Worm (Caenorhabditis elegans) whole organism, L1 larva: Measurements from ENCODE around the gene his-18.

Experiments used
- C04F5.9 ChIP-seq: sonication (generic microtip); optimal IDR thresholded peaks from 2 replicates; lab custom pipeline; 2016; ENCODE audit warnings: missing genetic modification characterization, missing compliant biosample characterization
- C34B4.2 ChIP-seq: sonication (generic microtip); optimal IDR thresholded peaks from 2 replicates; lab custom pipeline; 2017; ENCODE audit warnings: mild to moderate bottlenecking, missing genetic modification characterization, missing compliant biosample characterization
- Y116A8C.19 ChIP-seq: sonication (generic microtip); optimal IDR thresholded peaks from 2 replicates; lab custom pipeline; 2016; ENCODE audit warnings: missing compliant biosample characterization, missing genetic modification characterization, borderline replicate concordance
- alr-1 ChIP-seq: fragments of 200-800 bp; sonication (Bioruptor generic); optimal IDR thresholded peaks from 2 replicates; lab custom pipeline; 2018; ENCODE audit warnings: borderline replicate concordance, mild to moderate bottlenecking, missing genetic modification characterization, missing compliant biosample characterization
- ama-1 ChIP-seq: fragments of 150-350 bp; optimal IDR thresholded peaks from 2 replicates; lab custom pipeline; 2014
- ceh-63 ChIP-seq: fragments of 200-800 bp; sonication (Bioruptor generic); optimal IDR thresholded peaks from 2 replicates; lab custom pipeline; 2018; ENCODE audit warnings: mild to moderate bottlenecking, missing genetic modification characterization, missing compliant biosample characterization
- ceh-8 ChIP-seq: fragments of 200-800 bp; sonication (Bioruptor generic); optimal IDR thresholded peaks from 2 replicates; lab custom pipeline; 2018; ENCODE audit warnings: mild to moderate bottlenecking, missing genetic modification characterization, moderate library complexity, missing compliant biosample characterization
- ceh-90 ChIP-seq: sonication (generic microtip); optimal IDR thresholded peaks from 2 replicates; lab custom pipeline; 2016; ENCODE audit warnings: missing genetic modification characterization, missing compliant biosample characterization
- ces-1 ChIP-seq: fragments of 150-350 bp; optimal IDR thresholded peaks from 2 replicates; lab custom pipeline; 2014; ENCODE audit warnings: missing biosample characterization, missing genetic modification reagents, missing genetic modification characterization
- dsc-1 ChIP-seq: sonication (generic microtip); optimal IDR thresholded peaks from 2 replicates; lab custom pipeline; 2016; ENCODE audit warnings: mild to moderate bottlenecking, missing genetic modification characterization, missing compliant biosample characterization
- efl-1 ChIP-seq, 4 experiments: fragments of 150-350 bp; optimal IDR thresholded peaks in 3 of 4; peaks in 1 of 4; 1 replicate in 1 of 4; 2 replicates in 3 of 4; lab custom pipeline; 2014; ENCODE audit warnings: missing biosample characterization in 2 of 4, missing genetic modification characterization in 2 of 4, missing genetic modification reagents in 2 of 4
- egl-13 ChIP-seq: sonication (generic microtip); optimal IDR thresholded peaks from 2 replicates; lab custom pipeline; 2016; ENCODE audit warnings: missing genotype, missing genetic modification reagents, missing genetic modification characterization, missing compliant biosample characterization
- egl-27 ChIP-seq, 2 experiments: fragments of 150-350 bp in 1 of 2; sonication (generic microtip); optimal IDR thresholded peaks; 3 replicates each; lab custom pipeline; 2017 to 2018; ENCODE audit warnings: missing biosample characterization in 2 of 2, missing genetic modification characterization in 2 of 2, missing genetic modification reagents in 2 of 2
- elt-2 ChIP-seq: sonication (generic microtip); optimal IDR thresholded peaks from 2 replicates; lab custom pipeline; 2016; ENCODE audit warnings: missing genetic modification characterization, mild to moderate bottlenecking, inconsistent platforms, missing compliant biosample characterization, missing genetic modification reagents
- elt-3 ChIP-seq, 6 experiments: fragments of 150-350 bp in 1 of 6; sonication (generic microtip); optimal IDR thresholded peaks; 2 replicates each; lab custom pipeline; 2017 to 2018; ENCODE audit warnings: missing biosample characterization in 6 of 6, missing genetic modification characterization in 6 of 6, inconsistent platforms in 1 of 6
- ets-5 ChIP-seq: fragments of 200-800 bp; sonication (Bioruptor generic); IDR thresholded peaks from 2 replicates; pipeline ENCODE4 v1.3.6; 2022; ENCODE audit warnings: missing genetic modification characterization, missing compliant biosample characterization
- fkh-4 ChIP-seq: sonication (generic microtip); optimal IDR thresholded peaks from 2 replicates; lab custom pipeline; 2016; ENCODE audit warnings: missing compliant biosample characterization, missing genetic modification characterization, borderline replicate concordance
- fkh-8 ChIP-seq: sonication (generic microtip); optimal IDR thresholded peaks from 2 replicates; lab custom pipeline; 2016; ENCODE audit warnings: mild to moderate bottlenecking, missing genetic modification characterization, missing compliant biosample characterization
- fos-1 ChIP-seq: fragments of 150-350 bp; optimal IDR thresholded peaks from 2 replicates; lab custom pipeline; 2014; ENCODE audit warnings: missing biosample characterization, missing genetic modification characterization
- hlh-4 ChIP-seq: sonication (generic microtip); optimal IDR thresholded peaks from 2 replicates; lab custom pipeline; 2016; ENCODE audit warnings: mild to moderate bottlenecking, missing genetic modification characterization, missing compliant biosample characterization
- jun-1 ChIP-seq: fragments of 150-350 bp; optimal IDR thresholded peaks from 2 replicates; lab custom pipeline; 2014; ENCODE audit warnings: missing biosample characterization, missing genetic modification reagents, missing genetic modification characterization
- lin-13 ChIP-seq: fragments of 150-350 bp; optimal IDR thresholded peaks from 2 replicates; lab custom pipeline; 2014; ENCODE audit warnings: missing biosample characterization, missing genetic modification reagents, missing genetic modification characterization
- lin-15B ChIP-seq: fragments of 150-350 bp; sonication (generic microtip); optimal IDR thresholded peaks from 3 replicates; lab custom pipeline; 2014; ENCODE audit warnings: missing biosample characterization, missing genetic modification characterization
- lin-35 ChIP-seq, 2 experiments: fragments of 150-350 bp; optimal IDR thresholded peaks; 2 replicates each; lab custom pipeline; 2014; ENCODE audit warnings: missing biosample characterization in 2 of 2, missing genetic modification characterization in 2 of 2, missing genetic modification reagents in 2 of 2
- lin-39 ChIP-seq: fragments of 150-350 bp; optimal IDR thresholded peaks from 2 replicates; lab custom pipeline; 2014; ENCODE audit warnings: missing biosample characterization, missing genetic modification reagents, missing genetic modification characterization
- mab-9 ChIP-seq: fragments of 200-800 bp; sonication (Bioruptor generic); IDR thresholded peaks from 2 replicates; pipeline ENCODE4 v1.3.6; 2022; ENCODE audit warnings: missing genetic modification reagents, missing genetic modification characterization, missing compliant biosample characterization
- mdl-1 ChIP-seq, 2 experiments: fragments of 150-350 bp; optimal IDR thresholded peaks; 2 replicates each; lab custom pipeline; 2014 to 2017; ENCODE audit warnings: missing biosample characterization in 2 of 2, missing genetic modification characterization in 2 of 2, inconsistent platforms in 1 of 2
- mef-2 ChIP-seq: fragments of 150-350 bp; optimal IDR thresholded peaks from 2 replicates; lab custom pipeline; 2014; ENCODE audit warnings: missing biosample characterization, missing genetic modification characterization
- nhr-11 ChIP-seq: fragments of 150-350 bp; optimal IDR thresholded peaks from 2 replicates; lab custom pipeline; 2014; ENCODE audit warnings: missing biosample characterization, missing genetic modification characterization
- nhr-12 ChIP-seq: sonication (generic microtip); optimal IDR thresholded peaks from 2 replicates; lab custom pipeline; 2017; ENCODE audit warnings: missing biosample characterization, missing genetic modification characterization
- nhr-19 ChIP-seq: fragments of 200-800 bp; sonication (Bioruptor generic); conservative IDR thresholded peaks from 2 replicates; pipeline ENCODE4 v1.3.6; 2022; ENCODE audit warnings: missing genetic modification characterization, missing compliant biosample characterization
- nhr-47 ChIP-seq: sonication (generic microtip); optimal IDR thresholded peaks from 2 replicates; lab custom pipeline; 2016; ENCODE audit warnings: mild to moderate bottlenecking, missing genetic modification characterization, moderate library complexity, missing compliant biosample characterization
- nhr-76 ChIP-seq: sonication (generic microtip); optimal IDR thresholded peaks from 2 replicates; lab custom pipeline; 2017; ENCODE audit warnings: missing biosample characterization, missing genetic modification characterization
- nhr-77 ChIP-seq: fragments of 150-350 bp; optimal IDR thresholded peaks from 2 replicates; lab custom pipeline; 2014; ENCODE audit warnings: missing biosample characterization, missing genetic modification characterization
- nhr-84 ChIP-seq: sonication (generic microtip); optimal IDR thresholded peaks from 2 replicates; lab custom pipeline; 2017; ENCODE audit warnings: missing biosample characterization, missing genetic modification characterization
- nhr-90 ChIP-seq: sonication (generic microtip); optimal IDR thresholded peaks from 2 replicates; lab custom pipeline; 2016; ENCODE audit warnings: mild to moderate bottlenecking, missing genetic modification characterization, missing compliant biosample characterization; ENCODE audit not compliant: poor library complexity
- pqm-1 ChIP-seq: sonication (generic microtip); optimal IDR thresholded peaks from 3 replicates; lab custom pipeline; 2017; ENCODE audit warnings: missing biosample characterization, missing genetic modification characterization
- rnt-1 ChIP-seq: sonication (generic microtip); optimal IDR thresholded peaks from 2 replicates; lab custom pipeline; 2016; ENCODE audit warnings: mild to moderate bottlenecking, missing genetic modification characterization, moderate library complexity, missing compliant biosample characterization
- skn-1 ChIP-seq: fragments of 150-350 bp; optimal IDR thresholded peaks from 2 replicates; lab custom pipeline; 2014; ENCODE audit warnings: missing biosample characterization, missing genetic modification characterization
- snpc-4 ChIP-seq: fragments of 150-350 bp; optimal IDR thresholded peaks from 2 replicates; lab custom pipeline; 2014; ENCODE audit warnings: missing biosample characterization, missing genetic modification characterization
- sox-4 ChIP-seq: sonication (generic microtip); optimal IDR thresholded peaks from 2 replicates; lab custom pipeline; 2016; ENCODE audit warnings: missing genetic modification characterization, missing compliant biosample characterization
- sptf-1 ChIP-seq: fragments of 150-350 bp; optimal IDR thresholded peaks from 2 replicates; lab custom pipeline; 2014; ENCODE audit warnings: missing biosample characterization, missing genetic modification characterization
- swsn-7 ChIP-seq: sonication (generic microtip); optimal IDR thresholded peaks from 2 replicates; lab custom pipeline; 2016; ENCODE audit warnings: missing genetic modification characterization, missing compliant biosample characterization
- tbx-2 ChIP-seq: sonication (generic microtip); optimal IDR thresholded peaks from 2 replicates; lab custom pipeline; 2016; ENCODE audit warnings: missing genetic modification characterization, missing compliant biosample characterization
- tlp-1 ChIP-seq: fragments of 150-350 bp; optimal IDR thresholded peaks from 2 replicates; lab custom pipeline; 2014; ENCODE audit warnings: missing biosample characterization, missing genetic modification characterization
- unc-130 ChIP-seq: fragments of 150-350 bp; optimal IDR thresholded peaks from 2 replicates; lab custom pipeline; 2017; ENCODE audit warnings: missing biosample characterization, missing genetic modification characterization, inconsistent platforms
- unc-30 ChIP-seq: sonication (generic microtip); optimal IDR thresholded peaks from 2 replicates; lab custom pipeline; 2017; ENCODE audit warnings: missing biosample characterization, missing genetic modification characterization
- unc-62 ChIP-seq: fragments of 150-350 bp; optimal IDR thresholded peaks from 2 replicates; lab custom pipeline; 2014; ENCODE audit warnings: missing biosample characterization, missing genetic modification reagents, missing genetic modification characterization
- vab-15 ChIP-seq: sonication (generic microtip); optimal IDR thresholded peaks from 2 replicates; lab custom pipeline; 2017; ENCODE audit warnings: missing genotype, mild to moderate bottlenecking, missing genetic modification characterization, missing compliant biosample characterization
- ztf-11 ChIP-seq, 2 experiments: sonication (generic microtip); optimal IDR thresholded peaks; 2 replicates each; lab custom pipeline; 2016 to 2017; ENCODE audit warnings: missing genetic modification characterization in 2 of 2, missing biosample characterization in 1 of 2, missing compliant biosample characterization in 1 of 2

his-18 gene

ce11 chrV:8936184-8936589 is 38.2 kb downstream of the his-18 start, which contains the start of gene unc-23 (continued):
- TF ChIP-seq C04F5.9 (tag; lab: Kevin White, UChicago) (peak; percentile 18), Y116A8C.19 (tag; lab: Kevin White, UChicago) (no peak), ceh-90 (no peak), nhr-11 (tag; lab: Kevin White, UChicago) (peak; percentile 41)

ce11 chrV:8936791-8937475 is 38.9 kb downstream of the his-18 start:
- no peak for TF ChIP-seq nhr-76 (tag; lab: Kevin White, UChicago)
- TF ChIP-seq snpc-4 = no peak
- TF ChIP-seq efl-1 (optimal IDR thresholded peaks at IDR 0.05; lab: Kevin White, UChicago) = no peak
- peak in 1 of 2 experiments; percentile 59 for TF ChIP-seq efl-1 (GFP tag; optimal IDR thresholded peaks at IDR 0.05 in 1 of 2; lab: Kevin White, UChicago)
- TF ChIP-seq ztf-11 (tag; optimal IDR thresholded peaks at IDR 0.05; lab: Kevin White, UChicago) = no peak
- no peak for TF ChIP-seq nhr-84
- TF ChIP-seq ceh-8 (GFP tag; lab: Kevin White, UChicago) = no peak
- no peak for TF ChIP-seq unc-62 (GFP tag; lab: Kevin White, UChicago)
- TF ChIP-seq egl-13 (tag; lab: Kevin White, UChicago) = no peak
- no peak for TF ChIP-seq unc-30 (tag; lab: Kevin White, UChicago)
- no peak for TF ChIP-seq unc-130
- no peak for TF ChIP-seq nhr-47
- TF ChIP-seq lin-39 = no peak
- no peak for TF ChIP-seq skn-1 (tag; lab: Kevin White, UChicago)
- no peak for TF ChIP-seq hlh-4 (tag; lab: Kevin White, UChicago)
- TF ChIP-seq fkh-4 (tag; lab: Kevin White, UChicago) = no peak
- TF ChIP-seq egl-27 (tag; optimal IDR thresholded peaks at IDR 0.05; lab: Kevin White, UChicago) = no peak
- TF ChIP-seq nhr-19 (GFP tag; lab: Robert Waterston, UW) = peak; percentile 49
- no peak for TF ChIP-seq tlp-1 (tag; lab: Kevin White, UChicago)
- no peak for TF ChIP-seq nhr-11 (tag; lab: Kevin White, UChicago)
- no peak for TF ChIP-seq lin-35 (GFP tag; optimal IDR thresholded peaks at IDR 0.05; lab: Kevin White, UChicago)
- no peak for TF ChIP-seq tbx-2 (tag; lab: Kevin White, UChicago)
- TF ChIP-seq mdl-1 (tag; optimal IDR thresholded peaks at IDR 0.05; lab: Kevin White, UChicago) = peak in 1 of 2 experiments; percentile 2
- TF ChIP-seq lin-15B (tag; lab: Kevin White, UChicago) = no peak
- TF ChIP-seq alr-1 (tag; lab: Kevin White, UChicago) = no peak
- peak; percentile 14 for TF ChIP-seq elt-2 (tag; lab: Kevin White, UChicago)
- TF ChIP-seq elt-3 (tag; optimal IDR thresholded peaks at IDR 0.05; lab: Kevin White, UChicago) = peak in 1 of 6 experiments; percentile 21
- no peak for TF ChIP-seq pqm-1 (tag; lab: Kevin White, UChicago)
- no peak for TF ChIP-seq fkh-8
- TF ChIP-seq mab-9 (GFP tag; lab: Robert Waterston, UW) = no peak
- no peak for TF ChIP-seq nhr-77 (tag; lab: Kevin White, UChicago)
- TF ChIP-seq C34B4.2 (tag; lab: Kevin White, UChicago) = no peak
- TF ChIP-seq dsc-1 (tag; lab: Kevin White, UChicago) = no peak
- TF ChIP-seq ceh-63 (GFP tag; lab: Kevin White, UChicago) = no peak
- TF ChIP-seq jun-1 (tag; lab: Kevin White, UChicago) = no peak
- TF ChIP-seq ets-5 = no peak
- no peak for TF ChIP-seq lin-13 (GFP tag; lab: Kevin White, UChicago)
- TF ChIP-seq sptf-1 (tag; lab: Kevin White, UChicago) = no peak
- peak; percentile 31 for TF ChIP-seq swsn-7 (tag; lab: Kevin White, UChicago)
- TF ChIP-seq ces-1 = no peak
- no peak for TF ChIP-seq nhr-12
- no peak for TF ChIP-seq sox-4 (tag; lab: Kevin White, UChicago)
- TF ChIP-seq fos-1 = no peak
- TF ChIP-seq vab-15 = no peak
- TF ChIP-seq mef-2 (tag; lab: Kevin White, UChicago) = no peak
- TF ChIP-seq ama-1 (lab: Kevin White, UChicago) = no peak
- TF ChIP-seq rnt-1 (tag; lab: Kevin White, UChicago) = peak; percentile 58
- TF ChIP-seq nhr-90 (tag; lab: Kevin White, UChicago) = no peak
